Fruit fly (Drosophila melanogaster): ENCODE data around the gene CG3402.

The CG3402 gene

DNA sequence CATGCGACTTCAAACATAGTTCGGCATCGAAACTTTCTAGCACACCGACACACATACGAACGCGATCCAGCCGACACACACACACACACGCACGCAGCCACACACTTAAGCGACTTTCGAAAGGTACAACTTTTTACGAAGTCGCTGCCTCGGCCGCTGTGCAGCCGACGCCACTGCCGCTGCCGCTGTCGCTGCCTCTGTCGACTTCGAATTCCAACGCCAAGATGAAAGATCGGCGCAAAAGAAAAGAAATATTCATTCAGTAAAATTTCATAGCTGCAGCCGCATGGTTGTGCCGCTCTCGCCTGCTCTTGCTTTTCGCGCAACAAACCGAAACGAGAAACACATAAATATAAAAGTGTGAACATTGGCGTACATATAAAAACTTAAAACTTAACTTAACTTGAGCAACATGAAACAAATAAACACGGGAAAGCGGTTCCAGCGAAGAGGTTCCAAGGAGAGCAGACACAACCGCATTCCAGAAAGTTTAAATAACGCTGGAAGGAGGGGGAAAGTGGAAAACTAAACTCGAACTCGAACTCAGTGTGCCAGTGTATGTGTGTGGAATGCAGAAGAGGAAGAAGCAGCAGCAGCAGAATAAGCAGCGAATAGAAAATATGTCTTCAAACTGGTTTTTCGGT lies 13.1 kb downstream of the CG3402 start:
- TF ChIP-seq CG9948 (tag; optimal IDR thresholded peaks at IDR 0.05) (no peak), fd96Ca (GFP tag; IDR thresholded peaks at IDR 0.05) (no peak), EcR (GFP tag; optimal IDR thresholded peaks at IDR 0.05) (no peak), Pif1A (GFP tag; optimal IDR thresholded peaks at IDR 0.05) (no peak), D1 (tag; optimal IDR thresholded peaks at IDR 0.05) (no peak), CG8301 (tag; optimal IDR thresholded peaks at IDR 0.05) (no peak), CG10348 (GFP tag; IDR thresholded peaks at IDR 0.05) (no peak), CG34367 (tag; optimal IDR thresholded peaks at IDR 0.05) (no peak), CG15710 (tag; optimal IDR thresholded peaks at IDR 0.05) (no peak), Snoo (tag; optimal IDR thresholded peaks at IDR 0.05) (no peak)

DNA sequence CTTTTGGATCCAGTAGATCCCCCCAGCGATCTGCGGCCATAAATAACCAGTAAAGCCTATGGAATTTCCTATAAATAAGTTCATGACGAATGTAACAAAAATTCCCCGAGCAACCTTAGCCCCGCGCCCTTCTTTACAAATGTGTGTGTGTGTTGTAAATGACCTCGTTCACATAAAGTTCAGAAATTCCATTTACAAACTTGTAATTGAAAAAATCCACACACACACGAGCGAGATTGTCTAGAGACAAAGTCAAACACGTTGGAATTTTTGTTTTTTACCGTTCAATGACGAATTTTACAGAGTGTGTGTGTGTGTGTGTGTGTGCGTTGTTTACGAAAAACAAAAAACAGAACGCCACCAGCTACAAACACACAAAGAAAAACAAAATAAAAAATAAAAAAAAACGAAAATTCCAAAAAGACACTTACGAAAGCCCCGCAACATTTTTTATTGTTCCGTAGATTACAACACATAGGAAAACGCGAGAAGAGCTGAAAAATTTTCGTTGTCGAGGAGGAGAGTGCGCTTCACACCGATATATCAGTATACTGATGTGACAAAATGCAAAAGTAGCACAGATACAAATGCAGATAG lies 13.8 kb downstream of the CG3402 start:
- peak; percentile 45 for TF ChIP-seq Snoo (tag; optimal IDR thresholded peaks at IDR 0.05)
- peak; percentile 5; the same call in 1 of the 2 replicates for TF ChIP-seq Ets98B (GFP tag; IDR thresholded peaks at IDR 0.05)
- TF ChIP-seq CG10348 (GFP tag; IDR thresholded peaks at IDR 0.05): no peak
- TF ChIP-seq EcR (GFP tag; optimal IDR thresholded peaks at IDR 0.05): no peak
- TF ChIP-seq rn (GFP tag; IDR thresholded peaks at IDR 0.05): no peak
- peak; percentile 32; the same call in 1 of the 3 replicates for TF ChIP-seq fd96Ca (GFP tag; IDR thresholded peaks at IDR 0.05)
- TF ChIP-seq CG13204 (GFP tag; optimal IDR thresholded peaks at IDR 0.05): no peak
- TF ChIP-seq CG32121 (GFP tag; IDR thresholded peaks at IDR 0.05): peak; percentile 7; the same call in 1 of the 2 replicates

dm6 chr3L:638031-638414 lies 14.7 kb downstream of the CG3402 start:
- TF ChIP-seq rn (GFP tag; IDR thresholded peaks at IDR 0.05) (no peak), D1 (tag; optimal IDR thresholded peaks at IDR 0.05) (no peak), CG34367 (tag; optimal IDR thresholded peaks at IDR 0.05) (no peak), CG17806 (tag; optimal IDR thresholded peaks at IDR 0.05) (no peak), CG15710 (tag; optimal IDR thresholded peaks at IDR 0.05) (no peak), CG12605 (GFP tag; IDR thresholded peaks at IDR 0.05) (no peak), fd96Ca (GFP tag; IDR thresholded peaks at IDR 0.05) (no peak), gl (tag; optimal IDR thresholded peaks at IDR 0.05) (no peak), EcR (GFP tag; optimal IDR thresholded peaks at IDR 0.05) (no peak), CG4496 (GFP tag; IDR thresholded peaks at IDR 0.05) (no peak), CG32121 (GFP tag; IDR thresholded peaks at IDR 0.05) (no peak)

dm6 chr3L:637329-638030 lies 15.2 kb downstream of the CG3402 start:
- no peak for TF ChIP-seq CG8159 (tag; optimal IDR thresholded peaks at IDR 0.05)
- TF ChIP-seq CG15710 (tag; optimal IDR thresholded peaks at IDR 0.05): no peak
- peak; percentile 66 for TF ChIP-seq CG14655 (GFP tag; optimal IDR thresholded peaks at IDR 0.05)
- TF ChIP-seq CG13204 (GFP tag; optimal IDR thresholded peaks at IDR 0.05): no peak
- TF ChIP-seq Pif1A (GFP tag; optimal IDR thresholded peaks at IDR 0.05): no peak
- TF ChIP-seq fd96Ca (GFP tag; IDR thresholded peaks at IDR 0.05): peak; percentile 14; the same call in 1 of the 3 replicates
- TF ChIP-seq CG34367 (tag; optimal IDR thresholded peaks at IDR 0.05): no peak
- no peak for TF ChIP-seq CG10348 (GFP tag; IDR thresholded peaks at IDR 0.05)
- no peak for TF ChIP-seq Snoo (tag; optimal IDR thresholded peaks at IDR 0.05)
- no peak for TF ChIP-seq rn (GFP tag; IDR thresholded peaks at IDR 0.05)
- peak; percentile 57 for TF ChIP-seq CG8301 (tag; optimal IDR thresholded peaks at IDR 0.05)
- TF ChIP-seq EcR (GFP tag; optimal IDR thresholded peaks at IDR 0.05): no peak
- no peak for TF ChIP-seq gl (tag; optimal IDR thresholded peaks at IDR 0.05)
- no peak for TF ChIP-seq D1 (tag; optimal IDR thresholded peaks at IDR 0.05)
- TF ChIP-seq Pif1B (GFP tag; optimal IDR thresholded peaks at IDR 0.05): no peak
- no peak for TF ChIP-seq CG12605 (GFP tag; IDR thresholded peaks at IDR 0.05)
- TF ChIP-seq CG9948 (tag; optimal IDR thresholded peaks at IDR 0.05): no peak
- TF ChIP-seq CG4496 (GFP tag; IDR thresholded peaks at IDR 0.05): no peak; the same call in 2 of the 3 replicates
- TF ChIP-seq Ets98B (GFP tag; IDR thresholded peaks at IDR 0.05): peak; percentile 49; the same call in 1 of the 2 replicates
- no peak for TF ChIP-seq CG32121 (GFP tag; IDR thresholded peaks at IDR 0.05)
- TF ChIP-seq CG17806 (tag; optimal IDR thresholded peaks at IDR 0.05): no peak

- TF ChIP-seq CG4496 (GFP tag; IDR thresholded peaks at IDR 0.05) (peak; percentile 98), Ets98B (GFP tag; IDR thresholded peaks at IDR 0.05) (peak; percentile 98), CG8159 (tag; optimal IDR thresholded peaks at IDR 0.05) (peak; percentile 69), fd96Ca (GFP tag; IDR thresholded peaks at IDR 0.05) (peak; percentile 99), Pif1A (GFP tag; optimal IDR thresholded peaks at IDR 0.05) (peak; percentile 93), CG32121 (GFP tag; IDR thresholded peaks at IDR 0.05) (peak; percentile 98), CG10348 (GFP tag; IDR thresholded peaks at IDR 0.05) (peak; percentile 90), Pif1B (GFP tag; optimal IDR thresholded peaks at IDR 0.05) (peak; percentile 82), rn (GFP tag; IDR thresholded peaks at IDR 0.05) (peak; percentile 93), CG8301 (tag; optimal IDR thresholded peaks at IDR 0.05) (peak; percentile 96), CG17806 (tag; optimal IDR thresholded peaks at IDR 0.05) (peak; percentile 80), CG13204 (GFP tag; optimal IDR thresholded peaks at IDR 0.05) (peak; percentile 37), EcR (GFP tag; optimal IDR thresholded peaks at IDR 0.05) (no peak), gl (tag; optimal IDR thresholded peaks at IDR 0.05) (peak; percentile 50), D1 (tag; optimal IDR thresholded peaks at IDR 0.05) (peak; percentile 7), CG9948 (tag; optimal IDR thresholded peaks at IDR 0.05) (peak; percentile 86), CG15710 (tag; optimal IDR thresholded peaks at IDR 0.05) (peak; percentile 60), CG14655 (GFP tag; optimal IDR thresholded peaks at IDR 0.05) (peak; percentile 96), Snoo (tag; optimal IDR thresholded peaks at IDR 0.05) (peak; percentile 48), CG34367 (tag; optimal IDR thresholded peaks at IDR 0.05) (peak; percentile 68), CG12605 (GFP tag; IDR thresholded peaks at IDR 0.05) (peak; percentile 93)
These were observed 16.2 kb downstream of the CG3402 start for dm6 chr3L:636434-636833.
